Worm (Caenorhabditis elegans): ENCODE results near the gene C38D9.8.

The C38D9.8 gene

DNA sequence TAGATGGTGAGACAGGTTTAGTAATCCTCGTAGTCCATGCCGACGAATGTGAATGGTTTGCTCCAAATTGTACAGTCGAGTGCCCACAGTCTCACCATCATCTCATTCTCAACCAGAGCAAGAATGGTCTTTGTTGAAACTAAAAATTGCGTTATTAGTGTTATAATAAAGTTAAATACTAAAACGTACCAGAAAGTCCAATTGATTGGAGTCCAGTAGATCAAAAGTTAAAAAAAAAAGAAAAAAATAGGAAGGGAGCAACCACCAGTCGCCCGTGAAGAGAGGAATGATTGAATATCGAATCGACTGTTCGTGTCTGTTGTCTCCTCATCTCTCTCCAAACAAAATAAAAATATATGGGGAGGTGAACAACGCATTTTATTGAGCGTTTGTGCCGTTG lies 22.2 kb downstream of the C38D9.8 start, which contains the start of gene C18D4.12:
Gene C18D4.12 (minus strand): TSS at position 101 of the 400 bp plus-strand sequence.
- no peak for TF ChIP-seq M03D4.4 (tag; optimal IDR thresholded peaks at IDR 0.05)
- TF ChIP-seq elt-1 (tag; optimal IDR thresholded peaks at IDR 0.05; ENCODE audit: borderline replicate concordance, insufficient read depth): no peak
- no peak for TF ChIP-seq elt-3 (tag; optimal IDR thresholded peaks at IDR 0.05)
- TF ChIP-seq sem-2 (GFP tag; optimal IDR thresholded peaks at IDR 0.05): no peak
- TF ChIP-seq lsy-2 (tag; optimal IDR thresholded peaks at IDR 0.05): no peak
- TF ChIP-seq mab-5 (tag; optimal IDR thresholded peaks at IDR 0.05): no peak
- TF ChIP-seq ztf-11 (tag; optimal IDR thresholded peaks at IDR 0.05): no peak
- no peak for TF ChIP-seq drap-1 (GFP tag; optimal IDR thresholded peaks at IDR 0.05)
- TF ChIP-seq sptf-1 (tag; optimal IDR thresholded peaks at IDR 0.05): no peak
- no peak for TF ChIP-seq nhr-2 (tag; optimal IDR thresholded peaks at IDR 0.05)
- no peak for TF ChIP-seq bed-3 (GFP tag; optimal IDR thresholded peaks at IDR 0.05)
- no peak for TF ChIP-seq flh-1 (GFP tag; optimal IDR thresholded peaks at IDR 0.05)
- TF ChIP-seq nhr-237 (tag; optimal IDR thresholded peaks at IDR 0.05): no peak

DNA sequence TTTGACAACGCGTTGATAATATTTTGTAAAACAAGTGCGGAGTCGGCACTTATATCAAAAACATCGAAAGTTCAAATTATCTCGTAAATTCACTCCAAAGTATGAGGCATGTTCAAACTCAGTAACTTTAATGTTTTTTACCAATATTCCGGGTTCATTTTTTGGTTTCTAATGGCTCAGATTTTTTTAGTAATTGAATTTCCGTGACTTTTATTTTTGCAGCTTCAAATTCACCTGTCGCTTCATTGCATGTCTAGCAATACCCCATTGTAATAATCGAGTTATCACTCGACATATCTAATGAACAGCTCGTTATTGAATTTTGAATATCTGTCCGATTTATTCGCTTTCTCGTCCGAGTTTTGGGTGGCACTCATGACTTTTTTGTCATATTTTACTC lies 24.9 kb downstream of the C38D9.8 start, which contains the start of gene srz-90:
Gene srz-90 (plus strand): TSS at position 301 of the 400 bp plus-strand sequence.
- TF ChIP-seq drap-1 (GFP tag; optimal IDR thresholded peaks at IDR 0.05): no peak

DNA sequence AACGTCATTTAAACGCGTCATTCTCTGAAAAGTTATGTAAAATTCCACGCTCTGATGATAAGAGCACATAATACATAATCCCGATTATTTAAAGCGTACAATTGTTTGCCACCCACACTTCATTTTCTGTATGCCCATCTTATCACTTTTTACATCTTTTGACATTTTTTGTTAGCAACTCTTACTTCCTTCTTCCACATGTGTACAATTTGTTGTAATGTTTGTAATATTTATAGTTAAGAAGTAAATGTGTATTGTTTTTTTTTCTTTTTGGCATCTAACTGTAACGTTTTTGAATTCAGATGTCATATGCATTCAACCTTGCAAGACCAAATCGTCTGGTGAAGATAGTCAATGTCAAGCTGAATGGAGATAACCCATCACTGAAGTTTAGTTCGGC lies 31.9 kb downstream of the C38D9.8 start, which contains the start of gene fbxa-136:
Gene fbxa-136 (plus strand): TSS at position 301 of the 400 bp plus-strand sequence.
- TF ChIP-seq elt-3 (tag; optimal IDR thresholded peaks at IDR 0.05) (no peak), mls-2 (tag; optimal IDR thresholded peaks at IDR 0.05) (no peak), blmp-1 (tag; optimal IDR thresholded peaks at IDR 0.05) (no peak), pha-4 (tag; optimal IDR thresholded peaks at IDR 0.05) (no peak)

DNA sequence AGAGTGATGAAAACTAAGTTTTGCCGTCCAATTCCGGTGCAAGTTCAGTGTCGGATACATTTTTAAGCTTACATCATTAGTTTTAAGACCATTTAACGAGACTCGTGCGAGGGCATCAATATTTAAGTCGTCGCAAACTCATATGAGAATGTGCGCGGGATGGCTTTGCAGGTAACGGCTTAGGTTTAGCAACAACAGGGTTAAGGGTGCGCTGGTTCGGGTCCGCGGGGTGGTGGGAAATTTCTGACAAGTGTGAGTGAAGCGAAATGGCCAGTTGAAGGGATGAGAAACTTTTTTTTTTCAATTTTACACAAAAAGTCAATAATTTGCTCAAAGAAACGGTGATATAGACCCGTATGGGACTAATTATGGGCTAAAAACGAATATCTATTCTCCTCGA lies 38.8 kb downstream of the C38D9.8 start:
- TF ChIP-seq M03D4.4 (tag; optimal IDR thresholded peaks at IDR 0.05) (no peak), cnd-1 (tag; optimal IDR thresholded peaks at IDR 0.05) (no peak), sptf-1 (tag; optimal IDR thresholded peaks at IDR 0.05) (no peak), ces-1 (GFP tag; optimal IDR thresholded peaks at IDR 0.05) (no peak), mab-5 (tag; optimal IDR thresholded peaks at IDR 0.05) (no peak), snpc-4 (tag; optimal IDR thresholded peaks at IDR 0.05) (no peak), nhr-12 (tag; optimal IDR thresholded peaks at IDR 0.05) (no peak), ztf-11 (tag; optimal IDR thresholded peaks at IDR 0.05) (no peak), ceh-43 (GFP tag; optimal IDR thresholded peaks at IDR 0.05) (no peak)

DNA sequence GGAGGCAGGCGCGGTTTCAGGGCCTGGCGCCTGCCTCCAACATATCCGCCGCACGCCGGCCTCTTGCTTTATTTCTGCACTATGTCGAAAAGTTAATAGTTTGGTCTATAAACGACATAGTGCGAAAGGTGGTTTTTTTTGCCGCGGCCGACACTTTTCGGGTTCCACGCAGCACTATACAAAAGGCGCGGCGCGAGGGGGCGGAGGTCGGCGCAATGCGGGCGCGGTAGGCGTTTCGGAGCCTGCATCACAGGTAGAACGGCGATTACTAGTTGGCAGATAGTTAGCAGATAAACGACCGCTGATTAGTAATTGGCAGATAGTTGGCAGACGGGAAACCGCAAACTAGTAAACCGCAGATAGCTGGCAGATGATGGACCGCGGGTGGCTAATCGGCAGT lies 39.9 kb downstream of the C38D9.8 start:
- TF ChIP-seq lin-13 (tag; optimal IDR thresholded peaks at IDR 0.05): no peak
- no peak for TF ChIP-seq bed-3 (GFP tag; optimal IDR thresholded peaks at IDR 0.05)
- TF ChIP-seq nhr-12 (tag; optimal IDR thresholded peaks at IDR 0.05): no peak
- no peak for TF ChIP-seq pha-4 (tag; optimal IDR thresholded peaks at IDR 0.05)
- no peak for TF ChIP-seq snpc-4 (tag; optimal IDR thresholded peaks at IDR 0.05)
- TF ChIP-seq mab-5 (tag; optimal IDR thresholded peaks at IDR 0.05): no peak
- no peak for TF ChIP-seq mls-2 (tag; optimal IDR thresholded peaks at IDR 0.05)
- no peak for TF ChIP-seq ceh-43 (GFP tag; optimal IDR thresholded peaks at IDR 0.05)
- TF ChIP-seq nhr-28 (tag; optimal IDR thresholded peaks at IDR 0.05): no peak
- no peak for TF ChIP-seq blmp-1 (tag; optimal IDR thresholded peaks at IDR 0.05)
- no peak for TF ChIP-seq zip-8 (tag; optimal IDR thresholded peaks at IDR 0.05)
- TF ChIP-seq ces-1 (GFP tag; optimal IDR thresholded peaks at IDR 0.05): no peak
- TF ChIP-seq elt-3 (tag; optimal IDR thresholded peaks at IDR 0.05): no peak
- no peak for TF ChIP-seq elt-1 (tag; optimal IDR thresholded peaks at IDR 0.05; ENCODE audit: borderline replicate concordance, insufficient read depth)
- TF ChIP-seq flh-1 (GFP tag; optimal IDR thresholded peaks at IDR 0.05): no peak
- no peak for TF ChIP-seq ceh-83 (GFP tag; optimal IDR thresholded peaks at IDR 0.05)

DNA sequence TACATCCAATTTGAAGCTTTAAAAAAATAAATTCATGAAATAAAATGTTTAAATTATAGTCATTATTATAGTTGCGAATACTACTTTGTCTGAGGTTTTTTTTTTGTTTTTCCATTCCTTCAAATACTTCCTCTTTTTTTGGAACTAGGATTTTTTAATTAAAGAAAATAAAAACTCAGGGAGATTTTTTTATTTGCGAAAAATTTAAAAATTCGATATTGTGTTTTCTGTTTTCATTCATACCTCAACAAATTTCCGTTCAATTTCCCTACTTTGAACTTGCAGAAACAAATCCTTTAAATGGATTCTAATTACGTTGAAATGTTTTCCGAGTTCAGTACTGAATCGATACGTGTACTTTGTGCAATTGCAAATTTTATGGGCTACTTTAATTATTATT lies 44.2 kb downstream of the C38D9.8 start, which contains the start of gene srw-32:
Gene srw-32 (plus strand): TSS at position 301 of the 400 bp plus-strand sequence.
- no peak for TF ChIP-seq nhr-12 (tag; optimal IDR thresholded peaks at IDR 0.05)
- TF ChIP-seq zip-8 (tag; optimal IDR thresholded peaks at IDR 0.05): no peak
- TF ChIP-seq ces-1 (GFP tag; optimal IDR thresholded peaks at IDR 0.05): no peak
- no peak for TF ChIP-seq blmp-1 (tag; optimal IDR thresholded peaks at IDR 0.05)
- no peak for TF ChIP-seq nhr-76 (tag; optimal IDR thresholded peaks at IDR 0.05)
- no peak for TF ChIP-seq unc-39 (tag; optimal IDR thresholded peaks at IDR 0.05)
- no peak for TF ChIP-seq unc-120 (tag; optimal IDR thresholded peaks at IDR 0.05; ENCODE audit: poor library complexity, severe bottlenecking)
- no peak for TF ChIP-seq nhr-28 (tag; optimal IDR thresholded peaks at IDR 0.05)
- no peak for TF ChIP-seq bed-3 (GFP tag; optimal IDR thresholded peaks at IDR 0.05)
- no peak for TF ChIP-seq ham-2 (GFP tag; optimal IDR thresholded peaks at IDR 0.05)
- no peak for TF ChIP-seq mls-2 (tag; optimal IDR thresholded peaks at IDR 0.05)
- TF ChIP-seq cnd-1 (tag; optimal IDR thresholded peaks at IDR 0.05): no peak
- TF ChIP-seq lin-13 (tag; optimal IDR thresholded peaks at IDR 0.05): no peak
- no peak for TF ChIP-seq drap-1 (GFP tag; optimal IDR thresholded peaks at IDR 0.05)
- TF ChIP-seq nhr-2 (tag; optimal IDR thresholded peaks at IDR 0.05): no peak
- TF ChIP-seq nhr-237 (tag; optimal IDR thresholded peaks at IDR 0.05): no peak
- no peak for TF ChIP-seq ceh-39 (tag; optimal IDR thresholded peaks at IDR 0.05)

Data from whole organism, mixed stage, embryonic.